Fruit fly (Drosophila melanogaster): ENCODE data around the gene heca.

DNA sequence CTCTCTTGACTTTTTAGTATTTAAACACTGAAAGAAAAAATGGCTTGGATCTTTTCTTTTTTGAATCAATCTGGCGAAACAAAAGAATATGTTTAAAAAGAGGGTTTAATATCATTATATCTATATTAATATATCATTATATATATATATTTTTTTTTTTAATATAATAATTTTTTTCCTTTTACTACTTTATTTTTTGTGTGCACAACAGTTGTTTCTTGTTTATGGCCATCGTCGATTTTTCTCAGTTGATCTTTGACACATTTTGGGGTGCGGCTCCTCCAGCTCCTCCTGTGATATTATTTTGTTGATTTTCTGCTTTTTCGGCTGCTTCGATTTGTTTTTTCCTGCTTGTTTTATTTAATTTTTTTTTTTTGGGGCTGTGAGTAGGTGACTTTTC lies 17.3 kb downstream of the heca start:
- TF ChIP-seq ttk (optimal IDR thresholded peaks at IDR 0.05) (no peak), h (optimal IDR thresholded peaks at IDR 0.05) (no peak), Myc (optimal IDR thresholded peaks at IDR 0.05) (no peak)

All from Kc167 (cell line).